Fruit fly (Drosophila melanogaster) S2 (cell line): ENCODE results near the gene ex.

Source experiments
- CG8478 ChIP-seq: fragments of >200 bp; optimal IDR thresholded peaks from 2 replicates; lab custom pipeline; 2018
- CTCF ChIP-seq, 2 experiments: fragments of >200 bp; optimal IDR thresholded peaks; 2 replicates each; lab custom pipeline; 2018

The ex gene

DNA sequence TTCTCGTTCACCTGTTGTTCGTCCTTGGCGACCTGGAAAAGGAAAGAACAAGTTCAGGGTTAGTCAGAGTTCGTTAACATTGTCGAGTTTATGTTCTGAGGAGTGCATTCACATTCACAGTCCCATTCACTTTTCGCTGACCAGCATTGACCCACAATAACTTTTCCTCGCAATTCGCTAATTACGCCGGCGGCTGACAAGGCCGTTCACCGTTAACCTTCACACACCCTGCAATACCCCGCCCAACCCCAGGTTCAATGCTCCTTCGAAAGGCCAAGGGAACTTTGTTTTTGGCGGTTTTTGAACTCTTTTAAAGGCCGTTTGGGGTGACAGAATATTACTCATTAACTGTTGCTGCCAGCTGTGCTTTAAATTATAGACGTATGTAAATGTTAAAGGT, 47.1 kb downstream of the ex start:
- TF ChIP-seq CG8478: no peak
- no peak for TF ChIP-seq CTCF (optimal IDR thresholded peaks at IDR 0.05; lab: Kevin White, UChicago)

DNA sequence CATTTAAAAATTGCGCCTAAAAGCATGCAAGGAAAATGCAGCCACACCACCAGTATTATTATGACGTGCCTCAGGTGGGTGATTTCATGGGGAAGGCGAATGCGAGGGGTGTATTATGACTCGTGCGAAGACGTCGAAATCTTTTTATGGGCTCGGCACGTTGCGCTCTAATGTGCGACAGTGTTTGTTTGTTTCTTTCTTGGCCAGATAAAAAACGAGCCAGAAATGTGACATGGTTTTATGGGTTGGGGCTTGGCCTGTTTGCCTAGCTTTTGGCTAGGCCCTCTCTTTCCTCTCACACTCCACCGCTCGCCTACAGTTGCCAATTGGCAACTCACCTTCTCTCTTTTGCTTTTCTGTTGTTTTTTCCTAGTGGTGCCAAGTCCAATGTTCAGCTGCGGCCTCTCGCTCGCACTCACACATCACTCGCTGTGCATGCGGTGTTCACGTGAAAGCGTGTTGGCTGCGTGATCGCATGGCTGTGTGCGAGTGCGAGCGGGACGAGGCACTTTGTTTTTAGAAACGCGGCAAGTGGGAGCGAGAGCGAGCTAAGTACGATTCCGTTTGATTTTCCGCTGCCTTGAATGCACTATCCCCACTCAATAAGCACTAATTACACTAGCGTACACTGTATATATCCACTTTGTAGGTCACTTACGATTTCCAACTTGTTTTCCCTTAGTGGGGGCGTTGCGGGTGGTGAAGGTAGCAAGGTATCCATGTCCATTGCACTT, 47.9 kb downstream of the ex start:
- no peak for TF ChIP-seq CTCF (optimal IDR thresholded peaks at IDR 0.05; lab: Kevin White, UChicago)
- TF ChIP-seq CG8478: no peak

DNA sequence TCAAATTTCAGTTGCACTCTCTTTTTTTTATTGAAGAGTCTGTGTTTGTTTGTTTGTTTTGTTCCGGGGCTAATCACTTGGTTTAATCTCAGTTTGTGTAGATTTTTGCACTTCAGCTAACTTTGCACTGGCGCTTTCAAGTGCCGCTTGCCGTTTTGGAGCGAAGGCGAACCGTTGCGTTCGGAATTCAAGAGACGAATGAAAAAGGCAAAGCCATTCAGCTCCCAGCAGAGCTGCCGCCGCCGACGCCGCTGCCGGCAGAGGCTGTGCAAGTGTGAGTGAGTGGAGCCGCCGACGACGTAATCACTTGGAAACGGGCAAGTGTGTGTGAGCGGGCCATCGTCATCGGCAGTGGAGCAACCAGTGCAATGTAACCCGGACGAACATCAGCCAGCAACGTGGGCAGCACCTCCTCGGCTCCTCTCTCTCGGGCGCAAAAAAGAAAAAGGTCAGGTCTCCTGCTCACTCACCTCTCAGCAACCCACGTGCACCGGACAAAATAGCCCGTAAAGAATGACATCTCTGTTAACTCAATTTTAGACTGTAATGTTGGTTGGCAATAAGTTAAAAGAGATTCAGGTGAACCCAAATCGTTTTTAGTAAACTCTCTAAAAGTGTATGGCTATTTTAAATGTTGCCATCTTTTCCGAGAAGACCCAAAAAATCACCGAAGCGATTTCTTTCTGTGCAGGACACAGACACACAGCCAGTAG, 48.6 kb downstream of the ex start, which contains the start of gene cbt:
TSS of gene cbt (minus strand) at position 206 of the 713 bp plus-strand sequence.
- TF ChIP-seq CG8478: no peak
- TF ChIP-seq CTCF (optimal IDR thresholded peaks at IDR 0.05; lab: Kevin White, UChicago): no peak

DNA sequence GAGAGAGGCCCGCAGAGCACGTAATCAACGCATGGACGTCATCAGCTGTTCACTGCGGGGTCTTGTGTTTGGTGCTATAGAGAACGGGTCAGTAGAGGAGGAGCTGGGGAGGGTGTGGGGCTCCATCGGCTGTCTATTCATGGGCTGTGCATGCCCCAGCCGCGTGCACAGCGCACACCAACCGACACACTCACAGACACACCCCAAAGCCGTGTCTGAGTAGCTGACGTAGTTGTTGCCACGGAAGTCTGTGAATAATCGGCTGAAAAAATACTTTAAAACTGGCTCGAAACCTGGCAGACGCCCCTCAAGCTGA, 49.1 kb downstream of the ex start:
- TF ChIP-seq CG8478 (no peak), CTCF (optimal IDR thresholded peaks at IDR 0.05; lab: Kevin White, UChicago) (no peak)

DNA sequence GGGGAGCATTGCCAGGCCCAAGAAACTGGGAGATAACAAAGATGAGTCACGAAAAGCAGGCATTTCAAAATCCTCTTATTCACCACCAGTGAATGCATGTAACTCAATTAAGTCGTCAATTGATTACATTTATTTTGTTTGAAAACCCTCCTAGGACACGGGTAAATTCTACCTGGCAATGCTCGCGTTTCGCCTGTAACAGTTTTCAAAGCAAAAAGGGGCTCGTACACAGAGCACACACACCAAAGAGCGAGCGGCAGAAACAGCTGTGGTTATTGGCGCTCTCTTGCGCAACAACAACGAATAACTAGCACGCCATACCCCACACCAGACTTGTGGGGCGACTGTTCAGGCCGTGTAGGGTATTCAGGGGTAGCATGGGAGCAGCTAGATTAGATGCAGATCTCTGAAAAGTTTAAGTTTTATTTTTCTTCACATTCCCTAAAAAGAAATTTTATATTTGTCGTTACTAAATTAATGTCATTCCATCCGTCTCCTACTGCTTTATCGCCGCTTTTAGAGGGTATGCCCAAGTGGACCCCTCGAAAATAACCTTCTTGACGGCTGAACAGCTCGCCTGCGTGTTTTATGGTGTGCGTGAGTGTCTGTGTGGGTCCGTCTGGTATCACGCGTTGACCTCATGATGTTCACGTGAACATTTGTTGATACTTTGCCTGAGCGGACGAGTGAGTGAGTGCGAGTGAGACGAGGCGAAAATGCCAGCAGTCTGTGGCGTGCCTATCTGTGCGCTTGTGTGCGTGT, 49.8 kb downstream of the ex start:
- TF ChIP-seq CTCF (optimal IDR thresholded peaks at IDR 0.05; lab: Kevin White, UChicago) (no peak), CG8478 (no peak)

DNA sequence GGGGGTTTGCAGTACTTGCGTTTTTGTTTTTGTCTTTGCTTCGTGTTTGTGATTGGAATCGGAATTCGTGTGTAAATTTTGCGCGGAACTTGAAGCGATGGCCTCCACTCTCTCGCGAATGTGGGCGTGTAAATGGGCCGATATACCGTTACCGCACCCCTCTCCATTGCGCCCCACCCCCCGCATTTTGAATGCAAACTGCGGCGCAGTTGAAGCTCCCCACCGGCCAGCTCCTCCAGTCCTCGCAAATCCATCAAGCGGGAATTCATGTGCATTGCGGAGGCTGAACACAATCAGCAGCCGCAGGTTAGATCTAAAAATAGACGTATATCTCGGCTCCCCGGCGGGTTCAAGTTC, 50.4 kb downstream of the ex start:
- no peak for TF ChIP-seq CG8478
- no peak for TF ChIP-seq CTCF (optimal IDR thresholded peaks at IDR 0.05; lab: Kevin White, UChicago)

DNA sequence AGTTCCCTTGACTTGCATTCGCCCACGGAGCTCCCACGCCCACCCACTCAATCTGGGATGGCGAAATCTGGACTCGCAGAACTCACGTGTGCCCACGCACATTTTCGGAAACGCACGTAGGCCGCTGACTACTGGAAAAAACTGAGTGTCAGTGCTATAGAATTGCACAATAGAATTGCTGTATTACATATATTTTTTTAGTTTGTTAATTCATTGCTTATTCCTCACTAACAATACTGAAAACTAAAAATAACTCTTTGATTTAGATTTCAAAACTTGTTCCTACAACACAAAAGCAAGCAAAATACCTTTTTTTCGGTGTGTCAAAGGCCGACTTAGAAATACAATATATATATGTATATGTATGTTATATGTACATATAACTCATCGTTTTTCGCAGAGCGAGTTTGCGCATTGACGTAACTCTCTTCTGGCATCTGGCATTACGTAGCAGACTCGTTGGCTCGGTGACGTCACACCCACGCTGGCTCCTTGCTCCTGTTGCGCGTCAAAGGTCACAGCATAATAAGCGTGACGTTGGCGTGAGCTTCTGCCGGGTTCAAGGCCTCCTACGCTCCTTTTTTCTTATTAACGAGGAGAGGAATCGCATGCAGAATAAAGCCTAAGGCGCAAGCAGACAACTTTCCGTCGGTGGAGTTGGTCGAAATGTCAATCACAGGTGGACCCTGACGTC, 50.9 kb downstream of the ex start:
- TF ChIP-seq CTCF (optimal IDR thresholded peaks at IDR 0.05; lab: Kevin White, UChicago): no peak
- TF ChIP-seq CG8478: no peak

DNA sequence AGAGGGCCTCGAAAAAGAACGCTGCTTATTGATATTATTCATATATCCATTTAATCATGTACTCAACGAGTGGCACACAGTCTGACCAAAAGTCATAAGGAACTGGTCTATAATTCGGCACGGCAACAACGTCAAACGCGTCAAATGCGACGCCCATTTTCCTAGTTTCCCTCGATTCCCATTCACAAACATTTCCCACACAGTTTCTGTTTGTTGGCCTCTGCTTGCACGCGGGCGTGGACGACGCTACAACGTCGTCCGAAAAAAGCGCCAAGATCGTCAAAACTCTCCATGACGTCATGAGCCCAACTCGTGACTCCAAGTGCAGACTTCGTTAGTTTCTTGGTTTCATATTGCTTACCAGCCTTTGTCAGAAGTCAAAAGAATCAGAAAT, 51.4 kb downstream of the ex start:
- no peak for TF ChIP-seq CTCF (optimal IDR thresholded peaks at IDR 0.05; lab: Kevin White, UChicago)
- TF ChIP-seq CG8478: no peak

DNA sequence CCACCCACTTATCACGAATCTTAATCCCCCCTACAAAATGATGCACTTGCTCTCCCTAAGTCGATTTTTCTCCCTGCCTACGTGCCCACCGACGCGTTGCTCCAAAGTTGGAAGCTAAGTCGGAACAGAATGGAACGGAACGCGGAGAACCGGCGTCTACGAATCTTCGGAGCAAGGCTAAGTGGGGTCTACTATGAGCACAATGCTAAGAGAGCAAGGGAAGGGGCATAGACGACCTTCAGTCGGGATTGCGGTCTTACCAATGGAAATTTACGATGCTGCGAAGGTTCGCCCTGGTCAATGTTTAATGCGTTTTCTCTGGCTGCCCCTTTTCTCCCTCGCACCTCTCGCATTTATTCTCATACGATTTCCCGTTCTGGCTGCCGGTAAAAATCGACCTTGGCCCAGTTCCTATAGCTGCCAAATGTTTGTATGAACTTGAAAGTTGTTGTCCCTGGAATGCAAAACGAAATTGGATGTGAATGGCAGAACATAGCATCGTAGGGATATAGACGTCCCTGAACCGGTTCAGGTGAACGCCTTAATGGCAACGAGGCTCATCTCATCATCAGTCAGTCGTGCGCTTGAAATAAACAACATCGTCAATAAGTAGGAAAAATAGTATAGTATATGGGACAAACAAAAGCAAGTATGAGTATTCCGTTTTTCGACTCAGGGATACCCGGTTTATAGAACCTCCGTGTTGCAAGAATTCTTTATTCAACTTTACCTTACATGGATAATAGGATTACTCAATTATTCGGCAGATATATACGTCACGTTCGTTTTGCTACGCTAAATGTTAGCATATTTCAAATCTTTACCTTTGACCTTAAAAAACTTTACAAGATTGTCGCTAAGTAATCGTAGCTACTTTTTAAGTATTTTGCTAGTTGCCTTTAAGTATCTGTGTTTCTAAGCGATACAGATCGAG, 52.6 kb downstream of the ex start:
- TF ChIP-seq CTCF (optimal IDR thresholded peaks at IDR 0.05; lab: Kevin White, UChicago): no peak
- TF ChIP-seq CG8478: no peak

DNA sequence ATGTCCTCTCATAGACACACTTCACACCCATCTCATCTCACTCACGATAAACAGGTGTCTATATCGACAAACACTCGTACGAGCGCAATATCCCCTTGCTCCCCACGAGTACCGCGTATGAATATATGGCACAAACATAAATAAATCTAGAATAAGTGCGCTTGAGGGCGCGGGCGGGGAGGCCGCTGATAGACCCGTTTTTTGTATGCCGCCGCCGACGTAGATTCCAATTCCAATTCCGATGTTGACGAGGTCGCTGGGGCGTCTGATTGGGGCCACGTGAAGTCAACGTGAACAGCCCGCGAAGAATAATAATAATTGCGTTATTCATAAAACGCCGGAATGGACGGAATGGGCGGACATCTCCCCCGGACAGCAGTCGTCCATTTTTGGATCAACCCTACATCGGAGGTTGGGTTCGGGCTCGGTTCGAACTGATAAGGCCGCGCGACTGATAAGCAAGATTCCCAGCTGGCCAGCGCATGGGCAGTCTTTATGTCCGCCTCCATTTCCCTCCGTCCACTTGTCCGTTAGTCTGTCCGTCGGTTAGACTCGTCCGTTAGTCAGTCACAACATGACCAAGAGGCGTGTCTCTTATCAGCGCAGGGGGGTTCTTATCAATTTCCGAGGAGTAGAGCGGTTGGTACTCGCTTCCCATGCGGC, 53.4 kb downstream of the ex start:
- TF ChIP-seq CG8478: no peak
- no peak for TF ChIP-seq CTCF (optimal IDR thresholded peaks at IDR 0.05; lab: Kevin White, UChicago)

DNA sequence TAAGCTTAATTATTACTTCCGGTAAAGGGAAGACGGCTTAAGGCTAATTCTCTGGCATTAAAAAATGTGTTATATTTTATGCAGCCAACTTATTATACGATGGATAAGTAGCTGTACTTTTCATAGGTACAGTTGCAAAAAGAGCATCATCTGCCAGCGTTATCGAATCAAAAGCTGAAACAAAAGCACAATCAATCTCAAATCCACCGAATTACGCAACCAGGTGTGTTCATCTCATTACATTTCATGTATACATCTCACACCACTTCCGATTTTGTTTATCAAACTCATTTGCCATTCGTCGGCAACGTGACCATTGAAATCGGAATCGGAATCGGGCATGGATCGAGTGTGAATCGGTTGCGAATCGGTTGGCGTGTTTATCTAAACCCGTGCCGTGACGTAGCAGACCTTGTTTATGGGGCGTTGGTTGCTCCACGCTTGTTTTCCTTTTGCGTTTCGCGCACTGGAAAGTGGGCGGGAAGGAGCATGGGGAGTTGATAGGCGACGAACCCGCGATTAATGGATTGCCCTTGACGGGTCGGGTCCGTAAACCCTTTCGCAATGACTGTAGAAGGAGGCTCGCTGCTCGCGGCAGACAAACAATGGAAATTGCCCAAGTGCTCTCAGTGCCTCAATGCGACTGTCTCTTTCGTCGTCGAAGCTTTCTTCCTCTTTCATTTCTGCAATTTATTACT, 54.2 kb downstream of the ex start:
- TF ChIP-seq CG8478 (no peak), CTCF (optimal IDR thresholded peaks at IDR 0.05; lab: Kevin White, UChicago) (no peak)

DNA sequence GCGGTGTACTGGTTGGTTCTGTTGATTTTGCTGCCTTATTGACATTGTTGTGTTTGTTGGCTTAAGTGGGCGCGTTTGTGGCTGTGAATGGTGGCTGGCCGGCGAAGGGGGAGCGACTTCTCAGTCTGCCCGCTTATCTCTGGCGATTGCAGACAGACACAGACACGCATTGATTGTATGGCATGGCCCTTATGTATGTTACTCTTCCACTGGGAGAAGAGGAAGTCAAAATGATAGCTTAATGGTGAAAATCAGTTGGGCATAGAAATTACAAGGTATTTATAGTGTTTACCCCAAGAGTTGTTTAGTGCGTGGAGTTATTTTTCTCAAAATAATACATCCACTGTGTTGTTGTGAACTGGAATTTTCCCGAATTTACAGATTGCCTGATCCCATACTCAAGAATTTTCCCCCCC, 54.8 kb downstream of the ex start:
- TF ChIP-seq CG8478: no peak
- no peak for TF ChIP-seq CTCF (optimal IDR thresholded peaks at IDR 0.05; lab: Kevin White, UChicago)

DNA sequence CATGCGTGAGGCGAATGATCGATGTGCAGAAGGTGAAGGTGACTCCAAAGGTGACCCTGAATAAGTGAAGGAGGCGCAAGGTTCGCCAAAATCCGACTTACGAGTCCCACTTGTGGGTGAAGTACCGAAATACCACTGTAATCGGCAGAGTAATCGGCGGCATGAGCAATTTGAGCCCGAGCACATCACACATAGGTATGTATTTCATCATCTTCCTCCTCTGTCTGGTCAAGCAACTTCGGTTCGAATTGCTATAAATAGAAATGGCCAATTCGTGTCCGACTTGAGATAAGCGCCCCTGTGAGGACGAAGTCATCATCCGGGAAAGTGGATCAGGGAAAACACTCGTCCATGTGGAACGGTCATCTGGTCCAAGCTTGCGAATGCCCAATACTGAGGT, 56.1 kb downstream of the ex start:
- TF ChIP-seq CG8478 (no peak), CTCF (optimal IDR thresholded peaks at IDR 0.05; lab: Kevin White, UChicago) (no peak)
